Fruit fly (Drosophila melanogaster): ENCODE measurements around the gene Yp1.

Gene Yp1

dm6 chrX:10046760-10047159 is 6.9 kb upstream of the Yp1 start:
- TF ChIP-seq h (optimal IDR thresholded peaks at IDR 0.05) (no peak), psq (optimal IDR thresholded peaks at IDR 0.05) (no peak), insv (optimal IDR thresholded peaks at IDR 0.05) (no peak), Sin3A (optimal IDR thresholded peaks at IDR 0.05) (no peak), ttk (optimal IDR thresholded peaks at IDR 0.05) (no peak), Myc (optimal IDR thresholded peaks at IDR 0.05) (no peak)

dm6 chrX:10047961-10048360 is 5.7 kb upstream of the Yp1 start:
- no peak for TF ChIP-seq h (optimal IDR thresholded peaks at IDR 0.05)
- no peak for TF ChIP-seq Myc (optimal IDR thresholded peaks at IDR 0.05)
- TF ChIP-seq Sin3A (optimal IDR thresholded peaks at IDR 0.05), result no peak
- TF ChIP-seq insv (optimal IDR thresholded peaks at IDR 0.05), result no peak
- TF ChIP-seq ttk (optimal IDR thresholded peaks at IDR 0.05), result no peak
- TF ChIP-seq psq (optimal IDR thresholded peaks at IDR 0.05), result no peak

- TF ChIP-seq insv (optimal IDR thresholded peaks at IDR 0.05) (no peak), ttk (optimal IDR thresholded peaks at IDR 0.05) (no peak), Myc (optimal IDR thresholded peaks at IDR 0.05) (no peak), h (optimal IDR thresholded peaks at IDR 0.05) (no peak), Sin3A (optimal IDR thresholded peaks at IDR 0.05) (no peak), psq (optimal IDR thresholded peaks at IDR 0.05) (no peak)
Observed at dm6 chrX:10052549-10052948, 1.1 kb upstream of the Yp1 start, which contains the start of gene Yp2. Gene Yp2, minus strand, starts transcription at chrX:10052636.

- TF ChIP-seq Myc (optimal IDR thresholded peaks at IDR 0.05) (no peak), ttk (optimal IDR thresholded peaks at IDR 0.05) (no peak), h (optimal IDR thresholded peaks at IDR 0.05) (no peak), psq (optimal IDR thresholded peaks at IDR 0.05) (no peak), Sin3A (optimal IDR thresholded peaks at IDR 0.05) (no peak), insv (optimal IDR thresholded peaks at IDR 0.05) (no peak)
Observed at dm6 chrX:10057964-10058363, 4.4 kb downstream of the Yp1 start.

- no peak for TF ChIP-seq insv (optimal IDR thresholded peaks at IDR 0.05)
Observed at dm6 chrX:10061327-10061726, 7.7 kb downstream of the Yp1 start, which contains the start of gene Gr9a. Gene Gr9a, plus strand, starts transcription at chrX:10061627.

dm6 chrX:10067528-10067927 is 13.9 kb downstream of the Yp1 start:
- TF ChIP-seq h (optimal IDR thresholded peaks at IDR 0.05), result no peak
- TF ChIP-seq psq (optimal IDR thresholded peaks at IDR 0.05), result no peak
- no peak for TF ChIP-seq Myc (optimal IDR thresholded peaks at IDR 0.05)
- TF ChIP-seq insv (optimal IDR thresholded peaks at IDR 0.05), result no peak
- no peak for TF ChIP-seq Sin3A (optimal IDR thresholded peaks at IDR 0.05)
- TF ChIP-seq ttk (optimal IDR thresholded peaks at IDR 0.05), result no peak

- TF ChIP-seq Myc (optimal IDR thresholded peaks at IDR 0.05) (no peak), psq (optimal IDR thresholded peaks at IDR 0.05) (no peak), h (optimal IDR thresholded peaks at IDR 0.05) (no peak), Sin3A (optimal IDR thresholded peaks at IDR 0.05) (no peak), ttk (optimal IDR thresholded peaks at IDR 0.05) (no peak), insv (optimal IDR thresholded peaks at IDR 0.05) (no peak)
Observed at dm6 chrX:10070325-10070931, 16.8 kb downstream of the Yp1 start, which contains the start of gene CG15312. Gene CG15312, minus strand, starts transcription at chrX:10070868.

dm6 chrX:10071516-10071915 is 17.9 kb downstream of the Yp1 start:
- TF ChIP-seq Myc (optimal IDR thresholded peaks at IDR 0.05) (no peak), psq (optimal IDR thresholded peaks at IDR 0.05) (no peak), Sin3A (optimal IDR thresholded peaks at IDR 0.05) (no peak), h (optimal IDR thresholded peaks at IDR 0.05) (no peak), insv (optimal IDR thresholded peaks at IDR 0.05) (no peak), ttk (optimal IDR thresholded peaks at IDR 0.05) (no peak)

dm6 chrX:10082185-10082949 is 28.8 kb downstream of the Yp1 start, which contains the start of gene ZAP3:
Gene ZAP3, minus strand, starts transcription at chrX:10082492.
- TF ChIP-seq psq (optimal IDR thresholded peaks at IDR 0.05) (no peak), Sin3A (optimal IDR thresholded peaks at IDR 0.05) (no peak), Myc (optimal IDR thresholded peaks at IDR 0.05) (no peak), insv (optimal IDR thresholded peaks at IDR 0.05) (no peak), h (optimal IDR thresholded peaks at IDR 0.05) (no peak), ttk (optimal IDR thresholded peaks at IDR 0.05) (no peak)

- TF ChIP-seq Sin3A (optimal IDR thresholded peaks at IDR 0.05) (no peak), Myc (optimal IDR thresholded peaks at IDR 0.05) (no peak)
Observed at dm6 chrX:10082950-10083253, 29.3 kb downstream of the Yp1 start, which contains the start of gene CG2972. Gene CG2972, plus strand, starts transcription at chrX:10083154.

- TF ChIP-seq h (optimal IDR thresholded peaks at IDR 0.05) (no peak), Sin3A (optimal IDR thresholded peaks at IDR 0.05) (no peak), psq (optimal IDR thresholded peaks at IDR 0.05) (no peak), Myc (optimal IDR thresholded peaks at IDR 0.05) (no peak), insv (optimal IDR thresholded peaks at IDR 0.05) (no peak)
Observed at dm6 chrX:10086095-10086888, 32.7 kb downstream of the Yp1 start, which contains the start of the genes Naxe and RhoU. Gene Naxe, minus strand, starts transcription at chrX:10086171. Gene RhoU, plus strand, starts transcription at chrX:10086527.
